Worm (Caenorhabditis elegans): ENCODE results near the gene B0285.3.

ce11 chrIII:4314502-4314901 lies 28.6 kb downstream of the B0285.3 start:
- no peak for TF ChIP-seq egl-27 (tag; optimal IDR thresholded peaks at IDR 0.05)
- no peak for TF ChIP-seq lin-15B (tag; optimal IDR thresholded peaks at IDR 0.05)
- no peak for TF ChIP-seq skn-1 (tag; optimal IDR thresholded peaks at IDR 0.05)
- TF ChIP-seq nhr-102 (tag; optimal IDR thresholded peaks at IDR 0.05): no peak

All from whole organism, L4 larva.